Worm (Caenorhabditis elegans) whole organism, L4 larva: ENCODE results near the gene mdl-1.

Experiments used
- D1046.2 ChIP-seq: fragments of 200-800 bp; sonication (Bioruptor generic); IDR thresholded peaks from 2 replicates; pipeline ENCODE4 v1.3.6; 2022; ENCODE audit warnings: missing genetic modification characterization, missing compliant biosample characterization
- F10B5.3 ChIP-seq: sonication (generic microtip); optimal IDR thresholded peaks from 2 replicates; lab custom pipeline; 2016; ENCODE audit warnings: mild to moderate bottlenecking, missing genetic modification characterization, missing compliant biosample characterization
- F26F4.8 ChIP-seq: fragments of 200-800 bp; sonication (Bioruptor generic); conservative IDR thresholded peaks from 2 replicates; pipeline ENCODE4 v1.3.6; 2022; ENCODE audit warnings: missing genetic modification characterization, missing compliant biosample characterization
- F44E2.7 ChIP-seq: fragments of 200-800 bp; sonication (Bioruptor generic); IDR thresholded peaks from 2 replicates; pipeline ENCODE4 v2.1.2; 2022; ENCODE audit warnings: missing genetic modification characterization, missing compliant biosample characterization
- R02D3.7 ChIP-seq: fragments of 150-350 bp; sonication (generic microtip); optimal IDR thresholded peaks from 3 replicates; lab custom pipeline; 2014; ENCODE audit warnings: missing biosample characterization, missing genetic modification characterization
- T26A8.4 ChIP-seq: fragments of 200-800 bp; sonication (Bioruptor generic); IDR thresholded peaks from 2 replicates; pipeline ENCODE4 v1.3.6; 2022; ENCODE audit warnings: missing genetic modification characterization, missing compliant biosample characterization
- Y105C5A.15 ChIP-seq: fragments of 200-800 bp; sonication (Bioruptor generic); IDR thresholded peaks from 2 replicates; pipeline ENCODE4 v1.3.6; 2022; ENCODE audit warnings: missing genetic modification characterization, missing compliant biosample characterization
- Y48G9A.11 ChIP-seq: fragments of 200-800 bp; sonication (Bioruptor generic); IDR thresholded peaks from 2 replicates; pipeline ENCODE4 v1.3.6; 2022; ENCODE audit warnings: missing genetic modification reagents, missing genetic modification characterization, missing compliant biosample characterization
- Y5F2A.4 ChIP-seq: fragments of 200-800 bp; sonication (Bioruptor generic); optimal IDR thresholded peaks from 2 replicates; lab custom pipeline; 2018; ENCODE audit warnings: mild to moderate bottlenecking, missing genetic modification characterization, missing compliant biosample characterization
- Y75B8A.6 ChIP-seq: fragments of 200-800 bp; sonication (Bioruptor generic); IDR thresholded peaks from 2 replicates; pipeline ENCODE4 v1.3.6; 2022; ENCODE audit warnings: missing genetic modification reagents, missing genetic modification characterization, missing compliant biosample characterization
- aly-2 ChIP-seq: sonication (generic microtip); optimal IDR thresholded peaks from 2 replicates; lab custom pipeline; 2018; ENCODE audit warnings: missing biosample characterization, missing genetic modification characterization
- arid-1 ChIP-seq: fragments of 200-800 bp; sonication (Bioruptor generic); conservative IDR thresholded peaks from 2 replicates; pipeline ENCODE4 v1.3.6; 2022; ENCODE audit warnings: missing genetic modification reagents, missing genetic modification characterization, missing compliant biosample characterization
- attf-4 ChIP-seq: sonication (generic microtip); optimal IDR thresholded peaks from 3 replicates; lab custom pipeline; 2017; ENCODE audit warnings: missing biosample characterization, missing genetic modification characterization
- cey-2 ChIP-seq: sonication (generic microtip); optimal IDR thresholded peaks from 3 replicates; lab custom pipeline; 2017; ENCODE audit warnings: missing genetic modification characterization, mild to moderate bottlenecking, missing compliant biosample characterization, antibody characterized with exemption, borderline replicate concordance; ENCODE audit not compliant: insufficient read depth
- daf-12 ChIP-seq: fragments of 150-350 bp; optimal IDR thresholded peaks from 2 replicates; lab custom pipeline; 2014; ENCODE audit warnings: missing biosample characterization, missing genetic modification reagents, missing genetic modification characterization
- daf-16 ChIP-seq, 3 experiments: sonication (generic microtip); optimal IDR thresholded peaks; 2 replicates each; lab custom pipeline; 2016 to 2017; ENCODE audit warnings: missing genetic modification characterization in 3 of 3, missing genetic modification reagents in 3 of 3, mild to moderate bottlenecking in 2 of 3, missing compliant biosample characterization in 2 of 3, missing biosample characterization in 1 of 3, moderate library complexity in 1 of 3
- daf-19 ChIP-seq: fragments of 200-800 bp; sonication (Bioruptor generic); conservative IDR thresholded peaks from 2 replicates; pipeline ENCODE4 v1.3.6; 2022; ENCODE audit warnings: missing genetic modification characterization, missing compliant biosample characterization
- dmd-8 ChIP-seq: fragments of 200-800 bp; sonication (Bioruptor generic); IDR thresholded peaks from 2 replicates; pipeline ENCODE4 v1.3.6; 2022; ENCODE audit warnings: missing genetic modification characterization, missing compliant biosample characterization
- dpl-1 ChIP-seq: fragments of 150-350 bp; optimal IDR thresholded peaks from 2 replicates; lab custom pipeline; 2014; ENCODE audit warnings: missing biosample characterization, missing genetic modification reagents, missing genetic modification characterization
- duxl-1 ChIP-seq: sonication (generic microtip); optimal IDR thresholded peaks from 2 replicates; lab custom pipeline; 2016; ENCODE audit warnings: mild to moderate bottlenecking, missing genetic modification characterization, moderate library complexity, missing compliant biosample characterization; ENCODE audit not compliant: poor library complexity
- egl-43 ChIP-seq: fragments of 200-800 bp; sonication (Bioruptor generic); IDR thresholded peaks from 2 replicates; pipeline ENCODE4 v1.3.6; 2022; ENCODE audit warnings: missing genetic modification reagents, missing genetic modification characterization, missing compliant biosample characterization
- fkh-10 ChIP-seq: fragments of 150-350 bp; optimal IDR thresholded peaks from 2 replicates; lab custom pipeline; 2014; ENCODE audit warnings: missing biosample characterization, missing genetic modification reagents, missing genetic modification characterization
- gei-8 ChIP-seq: fragments of 200-800 bp; sonication (Bioruptor generic); optimal IDR thresholded peaks from 2 replicates; lab custom pipeline; 2018; ENCODE audit warnings: mild to moderate bottlenecking, missing genetic modification characterization, missing compliant biosample characterization
- hlh-30 ChIP-seq: sonication (generic microtip); optimal IDR thresholded peaks from 2 replicates; lab custom pipeline; 2017; ENCODE audit warnings: antibody characterized with exemption, mild to moderate bottlenecking, missing genetic modification characterization, missing compliant biosample characterization; ENCODE audit not compliant: insufficient read depth
- lin-15B ChIP-seq: fragments of 150-350 bp; sonication (generic microtip); optimal IDR thresholded peaks from 3 replicates; lab custom pipeline; 2014; ENCODE audit warnings: missing biosample characterization, missing genetic modification characterization
- lin-39 ChIP-seq: fragments of 150-350 bp; optimal IDR thresholded peaks from 2 replicates; lab custom pipeline; 2014; ENCODE audit warnings: missing biosample characterization, missing genetic modification reagents, missing genetic modification characterization
- lir-3 ChIP-seq: sonication (generic microtip); optimal IDR thresholded peaks from 2 replicates; lab custom pipeline; 2016; ENCODE audit warnings: mild to moderate bottlenecking, missing genetic modification characterization, missing compliant biosample characterization
- lsy-2 ChIP-seq, 2 experiments: fragments of 150-350 bp in 1 of 2; sonication (generic microtip) in 1 of 2; optimal IDR thresholded peaks; 2 replicates each; lab custom pipeline; 2014 to 2017; ENCODE audit warnings: missing biosample characterization in 2 of 2, missing genetic modification characterization in 2 of 2
- madf-5 ChIP-seq, 2 experiments: fragments of 200-800 bp; sonication (Bioruptor generic); IDR thresholded peaks; 2 replicates each; pipeline ENCODE4 v1.3.6; 2022; ENCODE audit warnings: missing compliant biosample characterization in 2 of 2, missing genetic modification characterization in 2 of 2
- mdt-29 ChIP-seq: fragments of 200-800 bp; sonication (Bioruptor generic); IDR thresholded peaks from 2 replicates; pipeline ENCODE4 v1.3.6; 2022; ENCODE audit warnings: missing genetic modification reagents, missing genetic modification characterization, missing compliant biosample characterization
- mes-2 ChIP-seq: sonication (generic microtip); optimal IDR thresholded peaks from 2 replicates; lab custom pipeline; 2016; ENCODE audit warnings: missing genotype, mild to moderate bottlenecking, missing genetic modification characterization, missing compliant biosample characterization; ENCODE audit not compliant: poor library complexity, severe bottlenecking
- mxl-2 ChIP-seq: fragments of 200-800 bp; sonication (Bioruptor generic); conservative IDR thresholded peaks from 2 replicates; pipeline ENCODE4 v1.3.6; 2022; ENCODE audit warnings: missing genetic modification reagents, missing genetic modification characterization, missing compliant biosample characterization
- mxl-3 ChIP-seq: fragments of 200-800 bp; sonication (Bioruptor generic); optimal IDR thresholded peaks from 2 replicates; lab custom pipeline; 2018; ENCODE audit warnings: mild to moderate bottlenecking, missing genetic modification characterization, missing compliant biosample characterization
- nhr-102 ChIP-seq: sonication (generic microtip); optimal IDR thresholded peaks from 2 replicates; lab custom pipeline; 2016; ENCODE audit warnings: mild to moderate bottlenecking, missing genetic modification characterization, moderate library complexity, missing compliant biosample characterization
- nhr-111 ChIP-seq: fragments of 200-800 bp; sonication (Bioruptor generic); optimal IDR thresholded peaks from 2 replicates; lab custom pipeline; 2018; ENCODE audit warnings: mild to moderate bottlenecking, missing genetic modification characterization, missing compliant biosample characterization
- nhr-42 ChIP-seq: fragments of 200-800 bp; sonication (Bioruptor generic); IDR thresholded peaks from 2 replicates; pipeline ENCODE4 v1.3.6; 2022; ENCODE audit warnings: missing genetic modification characterization, missing compliant biosample characterization
- nhr-48 ChIP-seq: sonication (generic microtip); optimal IDR thresholded peaks from 2 replicates; lab custom pipeline; 2016; ENCODE audit warnings: mild to moderate bottlenecking, missing genetic modification characterization, missing compliant biosample characterization
- nhr-77 ChIP-seq: fragments of 150-350 bp; optimal IDR thresholded peaks from 2 replicates; lab custom pipeline; 2014; ENCODE audit warnings: missing biosample characterization, missing genetic modification characterization
- pha-4 ChIP-seq, 2 experiments: fragments of 150-350 bp in 1 of 2; fragments of 200-800 bp in 1 of 2; sonication (Bioruptor generic) in 1 of 2; IDR thresholded peaks in 1 of 2; optimal IDR thresholded peaks in 1 of 2; 2 replicates each; pipeline versions ENCODE4 v1.3.6 to Lab custom; 2014 to 2022; ENCODE audit warnings: missing genetic modification characterization in 2 of 2, missing genetic modification reagents in 2 of 2, missing biosample characterization in 1 of 2, missing compliant biosample characterization in 1 of 2
- rbr-2 ChIP-seq: sonication (generic microtip); optimal IDR thresholded peaks from 2 replicates; lab custom pipeline; 2016; ENCODE audit warnings: missing genotype, missing genetic modification characterization, missing compliant biosample characterization
- sdz-12 ChIP-seq: fragments of 200-800 bp; sonication (Bioruptor generic); optimal IDR thresholded peaks from 2 replicates; lab custom pipeline; 2018; ENCODE audit warnings: mild to moderate bottlenecking, missing genetic modification characterization, missing compliant biosample characterization
- spr-3 ChIP-seq: fragments of 200-800 bp; sonication (Bioruptor generic); optimal IDR thresholded peaks from 2 replicates; lab custom pipeline; 2018; ENCODE audit warnings: mild to moderate bottlenecking, missing genetic modification characterization, missing compliant biosample characterization
- tag-97 ChIP-seq: fragments of 200-800 bp; sonication (Bioruptor generic); IDR thresholded peaks from 2 replicates; pipeline ENCODE4 v1.3.6; 2022; ENCODE audit warnings: missing genetic modification characterization, missing compliant biosample characterization
- unc-130 ChIP-seq: sonication (generic microtip); optimal IDR thresholded peaks from 2 replicates; lab custom pipeline; 2016; ENCODE audit warnings: missing genetic modification reagents, missing genetic modification characterization, missing compliant biosample characterization
- unc-39 ChIP-seq: sonication (generic microtip); optimal IDR thresholded peaks from 2 replicates; lab custom pipeline; 2017; ENCODE audit warnings: missing biosample characterization, missing genetic modification characterization
- vab-7 ChIP-seq: fragments of 200-800 bp; sonication (Bioruptor generic); IDR thresholded peaks from 2 replicates; pipeline ENCODE4 v1.3.6; 2022; ENCODE audit warnings: missing genetic modification reagents, missing genetic modification characterization, missing compliant biosample characterization
- zip-2 ChIP-seq: fragments of 150-350 bp; optimal IDR thresholded peaks from 2 replicates; lab custom pipeline; 2014; ENCODE audit warnings: missing biosample characterization, missing genetic modification characterization
- ztf-11 ChIP-seq: fragments of 150-350 bp; optimal IDR thresholded peaks from 2 replicates; lab custom pipeline; 2014; ENCODE audit warnings: missing biosample characterization, missing genetic modification characterization
- ztf-7 ChIP-seq: fragments of 150-350 bp; optimal IDR thresholded peaks from 2 replicates; lab custom pipeline; 2014; ENCODE audit warnings: missing biosample characterization, missing genetic modification characterization

Gene mdl-1

DNA sequence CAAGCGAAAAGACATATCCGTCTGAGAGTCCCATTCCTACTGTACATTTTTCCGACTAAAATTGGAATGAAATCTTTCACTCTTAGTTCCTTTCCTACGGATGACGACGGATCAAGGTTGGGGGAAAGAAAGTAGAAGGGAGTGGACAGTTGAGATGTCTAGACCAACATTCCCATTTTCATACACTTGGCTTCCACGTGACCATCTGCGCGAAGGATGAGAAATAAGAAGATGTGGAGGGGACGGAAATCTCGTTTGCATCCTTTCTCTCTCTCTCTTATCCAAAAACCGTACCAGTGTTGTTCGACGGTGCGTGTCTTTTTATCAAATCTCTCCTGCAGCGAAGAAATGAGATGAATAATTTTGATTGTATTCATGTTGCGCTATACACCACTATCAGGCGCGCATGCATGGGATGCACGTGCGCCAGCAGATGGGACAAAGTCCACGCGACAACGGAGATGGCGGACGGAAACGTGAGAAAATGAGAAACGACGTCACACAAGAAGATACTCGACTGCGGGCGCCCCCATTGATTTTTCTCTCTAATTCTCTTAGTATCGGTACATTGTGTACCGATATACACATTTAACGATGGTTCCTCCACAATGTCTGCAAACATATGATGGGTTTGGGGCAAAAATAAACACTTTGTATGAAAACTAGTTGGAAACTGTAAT, 4.7 kb upstream of the mdl-1 start (continued):
- TF ChIP-seq gei-8 (GFP tag; lab: Kevin White, UChicago) (peak; percentile 95), fkh-10 (GFP tag; lab: Kevin White, UChicago) (peak; percentile 1), T26A8.4 (GFP tag; lab: Robert Waterston, UW) (peak; percentile 87), R02D3.7 (tag; lab: Kevin White, UChicago) (no peak), F44E2.7 (GFP tag; lab: Robert Waterston, UW) (no peak), unc-39 (tag; lab: Kevin White, UChicago) (no peak), dmd-8 (GFP tag; lab: Robert Waterston, UW) (no peak), lin-15B (tag; lab: Kevin White, UChicago) (no peak), mxl-3 (GFP tag; lab: Kevin White, UChicago) (peak; percentile 97), sdz-12 (GFP tag; lab: Kevin White, UChicago) (no peak), nhr-42 (GFP tag; lab: Robert Waterston, UW) (peak; percentile 55; the same call in 1 of the 2 replicates), spr-3 (GFP tag; lab: Kevin White, UChicago) (peak; percentile 30), lin-39 (tag; lab: Kevin White, UChicago) (no peak), mes-2 (tag; lab: Kevin White, UChicago) (peak; percentile 66), nhr-48 (tag; lab: Kevin White, UChicago) (peak; percentile 99), daf-12 (tag; lab: Kevin White, UChicago) (no peak), zip-2 (tag; lab: Kevin White, UChicago) (peak; percentile 50), lsy-2 (tag; optimal IDR thresholded peaks at IDR 0.05; lab: Kevin White, UChicago) (peak; percentile 73 to 86), egl-43 (GFP tag; lab: Robert Waterston, UW) (peak; percentile 72), attf-4 (tag; lab: Kevin White, UChicago) (no peak), lir-3 (tag; lab: Kevin White, UChicago) (peak; percentile 27), arid-1 (GFP tag; lab: Robert Waterston, UW) (peak; percentile 66), nhr-77 (tag; lab: Kevin White, UChicago) (peak; percentile 64), hlh-30 (tag; lab: Kevin White, UChicago) (peak; percentile 99), nhr-102 (tag; lab: Kevin White, UChicago) (peak; percentile 95), ztf-11 (tag; lab: Kevin White, UChicago) (no peak), unc-130 (GFP tag; lab: Kevin White, UChicago) (no peak), dpl-1 (peak; percentile 36), nhr-111 (GFP tag; lab: Kevin White, UChicago) (no peak), madf-5 (GFP tag; IDR thresholded peaks at IDR 0.05; lab: Robert Waterston, UW) (no peak), mdt-29 (GFP tag; lab: Robert Waterston, UW) (peak; percentile 79), mxl-2 (GFP tag; lab: Robert Waterston, UW) (peak; percentile 98), Y48G9A.11 (GFP tag; lab: Robert Waterston, UW) (no peak), F10B5.3 (tag; lab: Kevin White, UChicago) (no peak), tag-97 (GFP tag; lab: Robert Waterston, UW) (no peak), daf-16 (GFP tag; optimal IDR thresholded peaks at IDR 0.05; lab: Kevin White, UChicago) (peak; percentile 74 to 76), daf-16 (tag; optimal IDR thresholded peaks at IDR 0.05; lab: Kevin White, UChicago) (peak; percentile 86), Y5F2A.4 (GFP tag; lab: Kevin White, UChicago) (no peak), Y105C5A.15 (GFP tag; lab: Robert Waterston, UW) (no peak), duxl-1 (tag; lab: Kevin White, UChicago) (no peak), cey-2 (tag; lab: Kevin White, UChicago) (peak; percentile 91), aly-2 (tag; lab: Kevin White, UChicago) (no peak), D1046.2 (no peak), daf-19 (GFP tag; lab: Robert Waterston, UW) (no peak), rbr-2 (peak; percentile 76), ztf-7 (tag; lab: Kevin White, UChicago) (no peak), Y75B8A.6 (GFP tag; lab: Robert Waterston, UW) (no peak), F26F4.8 (GFP tag; lab: Robert Waterston, UW) (no peak), pha-4 (GFP tag; IDR thresholded peaks at IDR 0.05; lab: Robert Waterston, UW) (peak; percentile 74), pha-4 (tag; optimal IDR thresholded peaks at IDR 0.05; lab: Kevin White, UChicago) (peak; percentile 13), vab-7 (GFP tag; lab: Robert Waterston, UW) (0 out of 2 replicates have a peak, but pooled peaks have one; percentile 27)
